Fruit fly (Drosophila melanogaster) whole organism, wandering third instar larva: ENCODE data around the gene Neurochondrin.

Experiments used
- Abd-B ChIP-seq: fragments of >200 bp; optimal IDR thresholded peaks from 2 replicates; lab custom pipeline; 2017; ENCODE audit warnings: missing biosample characterization, missing genetic modification characterization
- CG32264 ChIP-seq: fragments of 200-800 bp; sonication (Bioruptor generic); optimal IDR thresholded peaks from 2 replicates; lab custom pipeline; 2016; ENCODE audit warnings: missing biosample characterization, missing genetic modification characterization
- CG9705 ChIP-seq: fragments of 200-800 bp; sonication (Bioruptor generic); optimal IDR thresholded peaks from 2 replicates; lab custom pipeline; 2018; ENCODE audit warnings: missing biosample characterization, mild to moderate bottlenecking, missing genetic modification characterization
- CrebA ChIP-seq: fragments of 200-800 bp; sonication (Bioruptor generic); optimal IDR thresholded peaks from 2 replicates; lab custom pipeline; 2016; ENCODE audit warnings: missing biosample characterization, mild to moderate bottlenecking, missing genetic modification characterization, borderline replicate concordance
- Dfd ChIP-seq: fragments of >200 bp; optimal IDR thresholded peaks from 2 replicates; lab custom pipeline; 2017; ENCODE audit warnings: missing biosample characterization, missing genetic modification characterization
- Dif ChIP-seq: fragments of 200-275, 200-300 bp; sonication (Bioruptor generic); optimal IDR thresholded peaks from 2 replicates; lab custom pipeline; 2018; ENCODE audit warnings: missing biosample characterization, missing genetic modification characterization; ENCODE audit not compliant: partially characterized antibody
- GATAd ChIP-seq: sonication (Bioruptor generic); optimal IDR thresholded peaks from 2 replicates; lab custom pipeline; 2016; ENCODE audit warnings: missing biosample characterization, missing genetic modification characterization
- HLH106 ChIP-seq: fragments of 200-800 bp; optimal IDR thresholded peaks from 3 replicates; lab custom pipeline; 2019; ENCODE audit warnings: missing biosample characterization, mild to moderate bottlenecking, missing genetic modification characterization, moderate library complexity
- Hnf4 ChIP-seq: fragments of 200-800 bp; sonication (Bioruptor generic); optimal IDR thresholded peaks from 2 replicates; lab custom pipeline; 2016; ENCODE audit warnings: missing biosample characterization, mild to moderate bottlenecking, missing genetic modification characterization
- Hr78 ChIP-seq: fragments of >200 bp; optimal IDR thresholded peaks from 2 replicates; lab custom pipeline; 2017; ENCODE audit warnings: missing biosample characterization, missing genetic modification characterization
- Hr83 ChIP-seq: fragments of 200-300 bp; sonication (Bioruptor generic); optimal IDR thresholded peaks from 2 replicates; lab custom pipeline; 2016; ENCODE audit warnings: missing biosample characterization, mild to moderate bottlenecking, missing genetic modification characterization, moderate library complexity; ENCODE audit not compliant: poor library complexity, severe bottlenecking
- Jra ChIP-seq: sonication (Bioruptor generic); optimal IDR thresholded peaks from 2 replicates; lab custom pipeline; 2016; ENCODE audit warnings: missing biosample characterization, missing genetic modification characterization
- Mio ChIP-seq: sonication (Bioruptor generic); optimal IDR thresholded peaks from 2 replicates; lab custom pipeline; 2016; ENCODE audit warnings: missing biosample characterization, missing genetic modification characterization
- N ChIP-seq: fragments of >200 bp; optimal IDR thresholded peaks from 2 replicates; lab custom pipeline; 2018; ENCODE audit warnings: missing biosample characterization, missing external identifiers, missing genetic modification characterization
- OdsH ChIP-seq: fragments of 200-800 bp; sonication (Bioruptor generic); optimal IDR thresholded peaks from 2 replicates; lab custom pipeline; 2016; ENCODE audit warnings: missing biosample characterization, mild to moderate bottlenecking, missing genetic modification characterization
- Rel ChIP-seq, 2 experiments: fragments of 200-800 bp; sonication (Bioruptor generic) in 1 of 2; optimal IDR thresholded peaks; 2 replicates in 1 of 2; 3 replicates in 1 of 2; lab custom pipeline; 2016 to 2019; ENCODE audit warnings: mild to moderate bottlenecking in 2 of 2, missing biosample characterization in 2 of 2, missing genetic modification characterization in 2 of 2, moderate library complexity in 1 of 2
- Sp1 ChIP-seq: fragments of 200-800 bp; sonication (Bioruptor generic); optimal IDR thresholded peaks from 3 replicates; lab custom pipeline; 2019; ENCODE audit warnings: missing biosample characterization, mild to moderate bottlenecking, missing genetic modification characterization, moderate library complexity
- Vsx2 ChIP-seq: fragments of 200-300, 225-300 bp; sonication (Bioruptor generic); optimal IDR thresholded peaks from 2 replicates; lab custom pipeline; 2018; ENCODE audit warnings: missing biosample characterization, missing genetic modification characterization; ENCODE audit not compliant: partially characterized antibody
- br ChIP-seq: fragments of 200-800 bp; sonication (Bioruptor generic); optimal IDR thresholded peaks from 2 replicates; lab custom pipeline; 2016; ENCODE audit warnings: missing biosample characterization, missing genetic modification characterization
- brk ChIP-seq: fragments of 200-800 bp; sonication (Bioruptor generic); optimal IDR thresholded peaks from 2 replicates; lab custom pipeline; 2016; ENCODE audit warnings: missing biosample characterization, mild to moderate bottlenecking, missing genetic modification characterization
- dl ChIP-seq, 2 experiments: fragments of 175-275, 200-275 bp in 1 of 2; fragments of 200-275 bp in 1 of 2; sonication (Bioruptor generic); optimal IDR thresholded peaks; lab custom pipeline; 2018; ENCODE audit warnings: mild to moderate bottlenecking in 2 of 2, missing biosample characterization in 2 of 2, missing genetic modification characterization in 2 of 2, moderate library complexity in 2 of 2; ENCODE audit not compliant: partially characterized antibody in 2 of 2, insufficient read depth in 1 of 2
- dmrt93B ChIP-seq: fragments of 200-800 bp; sonication (Bioruptor generic); optimal IDR thresholded peaks from 2 replicates; lab custom pipeline; 2018; ENCODE audit warnings: missing biosample characterization, mild to moderate bottlenecking, missing genetic modification characterization
- dsf ChIP-seq: sonication (Bioruptor generic); optimal IDR thresholded peaks from 2 replicates; lab custom pipeline; 2016; ENCODE audit warnings: missing biosample characterization, missing genetic modification characterization, borderline replicate concordance
- ey ChIP-seq: fragments of 200-800 bp; sonication (Bioruptor generic); optimal IDR thresholded peaks from 2 replicates; lab custom pipeline; 2016; ENCODE audit warnings: missing biosample characterization, missing genetic modification characterization
- foxo ChIP-seq, 2 experiments: fragments of 200-800 bp; sonication (Bioruptor generic); optimal IDR thresholded peaks; 2 replicates in 1 of 2; 3 replicates in 1 of 2; lab custom pipeline; 2016 to 2017; ENCODE audit warnings: missing biosample characterization in 2 of 2, missing genetic modification characterization in 2 of 2
- fru ChIP-seq: fragments of 200-800 bp; sonication (Bioruptor generic); optimal IDR thresholded peaks from 3 replicates; lab custom pipeline; 2016; ENCODE audit warnings: missing biosample characterization, mild to moderate bottlenecking, missing genetic modification characterization
- h ChIP-seq: fragments of 200-800 bp; sonication (Bioruptor generic); optimal IDR thresholded peaks from 3 replicates; lab custom pipeline; 2016; ENCODE audit warnings: missing biosample characterization, mild to moderate bottlenecking, missing genetic modification characterization
- jim ChIP-seq: fragments of 175-275, 200-325 bp; sonication (Bioruptor generic); optimal IDR thresholded peaks from 2 replicates; lab custom pipeline; 2016; ENCODE audit warnings: missing biosample characterization, mild to moderate bottlenecking, missing genetic modification characterization
- lola ChIP-seq: fragments of >200 bp; optimal IDR thresholded peaks from 2 replicates; lab custom pipeline; 2017; ENCODE audit warnings: missing biosample characterization, missing genetic modification characterization
- pan ChIP-seq: fragments of >200 bp; optimal IDR thresholded peaks from 2 replicates; lab custom pipeline; 2017
- psq ChIP-seq: fragments of 200-800 bp; sonication (Bioruptor generic); optimal IDR thresholded peaks from 3 replicates; lab custom pipeline; 2017; ENCODE audit warnings: missing biosample characterization, mild to moderate bottlenecking, missing genetic modification characterization, moderate library complexity
- rgr ChIP-seq: fragments of 200-800 bp; sonication (Bioruptor generic); optimal IDR thresholded peaks from 3 replicates; lab custom pipeline; 2016; ENCODE audit warnings: missing biosample characterization, mild to moderate bottlenecking, missing genetic modification characterization
- sage ChIP-seq: fragments of 200-800 bp; sonication (Bioruptor generic); optimal IDR thresholded peaks from 2 replicates; lab custom pipeline; 2016; ENCODE audit warnings: missing biosample characterization, mild to moderate bottlenecking, missing genetic modification characterization
- sv ChIP-seq: fragments of 200-800 bp; sonication (Bioruptor generic); optimal IDR thresholded peaks from 3 replicates; lab custom pipeline; 2016; ENCODE audit warnings: missing biosample characterization, missing genetic modification characterization
- tai ChIP-seq: sonication (Bioruptor generic); optimal IDR thresholded peaks from 2 replicates; lab custom pipeline; 2016; ENCODE audit warnings: missing biosample characterization, missing genetic modification characterization
- usp ChIP-seq: fragments of >200 bp; optimal IDR thresholded peaks from 2 replicates; lab custom pipeline; 2017; ENCODE audit warnings: missing biosample characterization, missing genetic modification characterization
- woc ChIP-seq: sonication (Bioruptor generic); optimal IDR thresholded peaks from 2 replicates; lab custom pipeline; 2016; ENCODE audit warnings: missing biosample characterization, mild to moderate bottlenecking, missing genetic modification characterization

The Neurochondrin gene

DNA sequence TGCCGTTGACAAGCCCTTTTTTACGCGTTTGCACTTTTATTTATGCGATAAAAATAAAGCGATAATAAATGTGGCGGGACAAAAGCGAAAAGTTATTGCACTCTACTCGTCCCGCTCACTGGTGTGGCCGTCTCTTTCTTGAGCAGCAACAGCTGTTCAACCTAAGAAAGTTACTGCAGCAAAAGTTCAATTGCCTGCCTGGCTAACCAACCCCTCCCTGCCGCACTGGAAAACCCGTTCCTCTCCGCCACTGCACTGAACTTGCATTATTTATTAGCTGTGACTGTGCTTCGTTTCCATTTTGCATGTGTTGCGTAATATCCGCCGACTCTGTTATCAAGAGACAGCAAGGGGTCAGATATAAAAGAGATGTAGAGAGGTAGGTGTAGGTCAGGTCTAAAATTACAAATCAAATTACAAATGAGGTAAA is 46.5 kb upstream of the Neurochondrin start:
- TF ChIP-seq HLH106 (tag; lab: Kevin White, UChicago) (peak; percentile 27), dl (GFP tag; optimal IDR thresholded peaks at IDR 0.05; lab: Kevin White, UChicago; ENCODE audit: insufficient read depth in 1 of 2, partially characterized antibody in 2 of 2) (no peak), Jra (no peak), brk (peak; percentile 43), Abd-B (GFP tag; lab: Kevin White, UChicago) (no peak), Hr83 (peak; percentile 49), jim (GFP tag; lab: Kevin White, UChicago) (no peak), rgr (GFP tag; lab: Kevin White, UChicago) (peak; percentile 11), psq (peak; percentile 38), fru (GFP tag; lab: Kevin White, UChicago) (peak; percentile 36), CG32264 (GFP tag; lab: Kevin White, UChicago) (no peak), CrebA (GFP tag; lab: Kevin White, UChicago) (peak; percentile 59), h (GFP tag; lab: Kevin White, UChicago) (peak; percentile 18)

dm6 chr3R:6423128-6423527 is 45.1 kb upstream of the Neurochondrin start:
- TF ChIP-seq Rel (GFP tag; optimal IDR thresholded peaks at IDR 0.05; lab: Kevin White, UChicago) (no peak), Rel (tag; optimal IDR thresholded peaks at IDR 0.05; lab: Kevin White, UChicago) (peak; percentile 18), Hnf4 (GFP tag; lab: Kevin White, UChicago) (peak; percentile 31), dl (GFP tag; optimal IDR thresholded peaks at IDR 0.05; lab: Kevin White, UChicago; ENCODE audit: insufficient read depth in 1 of 2, partially characterized antibody in 2 of 2) (no peak), ey (GFP tag; lab: Kevin White, UChicago) (no peak)
- TF ChIP-seq, all 38 proteins: peak for 2

DNA sequence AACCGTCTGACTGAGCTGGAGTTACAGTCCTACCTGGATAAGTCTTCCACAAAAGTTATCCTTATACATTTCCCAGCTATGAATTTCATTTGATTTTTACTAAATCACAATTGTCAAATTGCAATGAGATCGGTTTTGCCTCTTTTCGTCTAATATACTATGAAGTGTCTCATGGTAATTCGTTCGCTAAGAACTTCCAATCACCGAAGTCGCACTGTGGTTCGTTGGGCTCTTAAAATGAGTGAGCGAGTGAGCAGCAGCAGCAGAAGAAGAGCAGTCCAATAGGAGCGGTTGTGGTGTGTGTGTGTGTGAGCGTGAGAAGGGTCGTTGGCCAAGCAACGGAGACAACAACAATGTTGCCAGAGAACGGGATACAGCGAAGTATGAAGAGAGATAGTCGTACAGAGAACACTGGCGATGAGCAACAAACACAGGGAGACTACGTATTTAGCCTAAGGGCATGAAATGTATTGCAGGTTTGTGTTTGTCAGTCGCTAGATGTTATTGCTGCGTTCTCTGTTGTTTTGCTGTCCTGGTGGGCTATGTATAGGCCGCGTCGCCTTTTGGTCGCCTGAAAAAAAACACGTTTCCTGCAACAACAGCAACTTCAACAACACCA is 44.1 kb upstream of the Neurochondrin start:
- TF ChIP-seq Mio (GFP tag; lab: Kevin White, UChicago) (peak; percentile 89), foxo (GFP tag; optimal IDR thresholded peaks at IDR 0.05; lab: Kevin White, UChicago) (peak; percentile 95 to 99), pan (no peak), woc (GFP tag; lab: Kevin White, UChicago) (peak; percentile 99), ey (GFP tag; lab: Kevin White, UChicago) (peak; percentile 99), CrebA (GFP tag; lab: Kevin White, UChicago) (peak; percentile 95), tai (GFP tag; lab: Kevin White, UChicago) (peak; percentile 97), CG9705 (GFP tag; lab: Kevin White, UChicago) (peak; percentile 94), rgr (GFP tag; lab: Kevin White, UChicago) (peak; percentile 99), brk (peak; percentile 97), dl (GFP tag; optimal IDR thresholded peaks at IDR 0.05; lab: Kevin White, UChicago; ENCODE audit: insufficient read depth in 1 of 2, partially characterized antibody in 2 of 2) (peak; percentile 14 to 57), jim (GFP tag; lab: Kevin White, UChicago) (no peak), br (GFP tag; lab: Kevin White, UChicago) (peak; percentile 99), Dfd (GFP tag; lab: Kevin White, UChicago) (peak; percentile 65), Rel (GFP tag; optimal IDR thresholded peaks at IDR 0.05; lab: Kevin White, UChicago) (peak; percentile 94), Rel (tag; optimal IDR thresholded peaks at IDR 0.05; lab: Kevin White, UChicago) (peak; percentile 81), usp (GFP tag; lab: Kevin White, UChicago) (no peak), dmrt93B (GFP tag; lab: Kevin White, UChicago) (peak; percentile 95), fru (GFP tag; lab: Kevin White, UChicago) (peak; percentile 99), OdsH (GFP tag; lab: Kevin White, UChicago) (peak; percentile 99), HLH106 (tag; lab: Kevin White, UChicago) (peak; percentile 98), Sp1 (GFP tag; lab: Kevin White, UChicago) (peak; percentile 97), sage (GFP tag; lab: Kevin White, UChicago) (peak; percentile 96), lola (GFP tag; lab: Kevin White, UChicago) (no peak), N (GFP tag; lab: Kevin White, UChicago) (no peak), GATAd (peak; percentile 66), Abd-B (GFP tag; lab: Kevin White, UChicago) (no peak), dsf (GFP tag; lab: Kevin White, UChicago) (peak; percentile 89), Vsx2 (GFP tag; lab: Kevin White, UChicago) (no peak), Hr78 (GFP tag; lab: Kevin White, UChicago) (no peak), h (GFP tag; lab: Kevin White, UChicago) (peak; percentile 99), Dif (GFP tag; lab: Kevin White, UChicago) (peak; percentile 45), CG32264 (GFP tag; lab: Kevin White, UChicago) (peak; percentile 97), psq (peak; percentile 99), Jra (peak; percentile 95), Hnf4 (GFP tag; lab: Kevin White, UChicago) (peak; percentile 97), Hr83 (peak; percentile 24), sv (GFP tag; lab: Kevin White, UChicago) (peak; percentile 73)
